Fruit fly (Drosophila melanogaster) whole organism, embryonic: Measurements from ENCODE around the gene CG10365.

Source experiments
- Bgb ChIP-seq: fragments of 200-800 bp; sonication (Bioruptor generic); IDR thresholded peaks from 2 replicates; pipeline ENCODE4 v1.3.6; 2022; ENCODE audit warnings: missing biosample characterization, missing genetic modification characterization; ENCODE audit not compliant: partially characterized antibody
- CG11093 ChIP-seq: fragments of 200-800 bp; sonication (Bioruptor generic); IDR thresholded peaks from 3 replicates; pipeline ENCODE4 v1.3.6; 2022; ENCODE audit warnings: missing biosample characterization, missing genetic modification characterization
- CG11456 ChIP-seq: fragments of 200-800 bp; sonication (Bioruptor generic); IDR thresholded peaks from 3 replicates; pipeline ENCODE4 v1.3.6; 2022; ENCODE audit warnings: missing biosample characterization, missing genetic modification characterization
- CG12155 ChIP-seq: fragments of 200-800 bp; sonication (Bioruptor generic); optimal IDR thresholded peaks from 3 replicates; lab custom pipeline; 2016; ENCODE audit warnings: missing biosample characterization, missing genetic modification characterization
- CG1233 ChIP-seq: fragments of 200-800 bp; sonication (Bioruptor generic); optimal IDR thresholded peaks from 4 replicates; lab custom pipeline; 2018; ENCODE audit warnings: missing biosample characterization, mild to moderate bottlenecking, missing genetic modification characterization
- CG14860 ChIP-seq: fragments of 200-800 bp; sonication (Bioruptor generic); IDR thresholded peaks from 3 replicates; pipeline ENCODE4 v1.3.6; 2022; ENCODE audit warnings: missing biosample characterization, missing genetic modification characterization; ENCODE audit not compliant: partially characterized antibody
- CG1529 ChIP-seq: fragments of 200-800 bp; sonication (Bioruptor generic); optimal IDR thresholded peaks from 3 replicates; lab custom pipeline; 2018; ENCODE audit warnings: missing biosample characterization, missing genetic modification characterization
- CG1647 ChIP-seq: fragments of 200-800 bp; sonication (Bioruptor generic); optimal IDR thresholded peaks from 3 replicates; lab custom pipeline; 2016; ENCODE audit warnings: missing biosample characterization, missing genetic modification characterization
- CG17802 ChIP-seq: fragments of 200-800 bp; sonication (Bioruptor generic); optimal IDR thresholded peaks from 2 replicates; lab custom pipeline; 2018; ENCODE audit warnings: missing biosample characterization, mild to moderate bottlenecking, missing genetic modification characterization, moderate library complexity
- CG2129 ChIP-seq: fragments of 200-800 bp; sonication (Bioruptor generic); IDR thresholded peaks from 2 replicates; pipeline ENCODE4 v1.3.6; 2022; ENCODE audit warnings: missing biosample characterization, missing genetic modification characterization; ENCODE audit not compliant: partially characterized antibody
- CG2889 ChIP-seq: fragments of 200-800 bp; sonication (Bioruptor generic); IDR thresholded peaks from 3 replicates; pipeline ENCODE4 v1.3.6; 2022; ENCODE audit warnings: missing biosample characterization, missing genetic modification characterization
- CG33557 ChIP-seq: fragments of 200-800 bp; sonication (Bioruptor generic); optimal IDR thresholded peaks from 2 replicates; lab custom pipeline; 2019; ENCODE audit warnings: missing biosample characterization, mild to moderate bottlenecking, missing genetic modification characterization, moderate library complexity
- CG8478 ChIP-seq: fragments of >200 bp; optimal IDR thresholded peaks from 2 replicates; lab custom pipeline; 2018
- CG8944 ChIP-seq: fragments of 200-800 bp; sonication (Bioruptor generic); optimal IDR thresholded peaks from 3 replicates; lab custom pipeline; 2016; ENCODE audit warnings: missing biosample characterization, missing genetic modification characterization
- Deaf1 ChIP-seq: fragments of 200-800 bp; optimal IDR thresholded peaks from 3 replicates; lab custom pipeline; 2019; ENCODE audit warnings: missing biosample characterization, mild to moderate bottlenecking, missing genetic modification characterization, moderate library complexity
- Dfd ChIP-seq, 2 experiments: fragments of >200 bp; optimal IDR thresholded peaks; 2 replicates each; lab custom pipeline; 2017; ENCODE audit warnings: missing biosample characterization in 2 of 2, missing genetic modification characterization in 2 of 2
- Dip2 ChIP-seq: fragments of 200-800 bp; sonication (Bioruptor generic); IDR thresholded peaks from 2 replicates; pipeline ENCODE4 v1.3.6; 2022; ENCODE audit warnings: missing biosample characterization, missing genetic modification characterization
- Dp ChIP-seq: fragments of 200-800 bp; sonication (Bioruptor generic); optimal IDR thresholded peaks from 2 replicates; lab custom pipeline; 2018; ENCODE audit warnings: missing biosample characterization, mild to moderate bottlenecking, missing genetic modification characterization, moderate library complexity
- Fer3 ChIP-seq: fragments of 200-800 bp; sonication (Bioruptor generic); optimal IDR thresholded peaks from 2 replicates; lab custom pipeline; 2018; ENCODE audit warnings: missing biosample characterization, mild to moderate bottlenecking, missing genetic modification characterization, moderate library complexity
- H15 ChIP-seq: fragments of 200-800 bp; sonication (Bioruptor generic); IDR thresholded peaks from 3 replicates; pipeline ENCODE4 v1.3.6; 2022; ENCODE audit warnings: missing biosample characterization, missing genetic modification characterization
- Hr3 ChIP-seq: fragments of 200-800 bp; sonication (Bioruptor generic); optimal IDR thresholded peaks from 3 replicates; lab custom pipeline; 2016; ENCODE audit warnings: missing biosample characterization, missing genetic modification characterization
- Hr51 ChIP-seq, 2 experiments: fragments of 200-800 bp; sonication (Bioruptor generic); optimal IDR thresholded peaks; 2 replicates in 1 of 2; 3 replicates in 1 of 2; lab custom pipeline; 2016 to 2018; ENCODE audit warnings: missing biosample characterization in 2 of 2, missing genetic modification characterization in 2 of 2, mild to moderate bottlenecking in 1 of 2, moderate library complexity in 1 of 2
- Lim3 ChIP-seq: fragments of 200-800 bp; sonication (Bioruptor generic); IDR thresholded peaks from 2 replicates; pipeline ENCODE4 v1.3.6; 2022; ENCODE audit warnings: missing biosample characterization, missing genetic modification characterization
- Med ChIP-seq: fragments of 200-800 bp; sonication (Bioruptor generic); peaks from one replicate; lab custom pipeline; 2016; ENCODE audit warnings: missing biosample characterization, missing genetic modification characterization, mild to moderate bottlenecking, inconsistent platforms, moderate library complexity
- Side ChIP-seq: fragments of 200-800 bp; sonication (Bioruptor generic); optimal IDR thresholded peaks from 2 replicates; lab custom pipeline; 2016; ENCODE audit warnings: missing biosample characterization, missing genetic modification characterization
- abd-A ChIP-seq: fragments of 200-800 bp; sonication (Bioruptor generic); optimal IDR thresholded peaks from 3 replicates; lab custom pipeline; 2019; ENCODE audit warnings: missing biosample characterization, mild to moderate bottlenecking, missing genetic modification characterization, moderate library complexity
- aop ChIP-seq: fragments of 200-800 bp; sonication (Bioruptor generic); IDR thresholded peaks from 2 replicates; pipeline ENCODE4 v1.3.6; 2022; ENCODE audit warnings: missing biosample characterization, missing genetic modification characterization
- bigmax ChIP-seq: fragments of 200-800 bp; sonication (Bioruptor generic); optimal IDR thresholded peaks from 2 replicates; lab custom pipeline; 2018; ENCODE audit warnings: missing biosample characterization, mild to moderate bottlenecking, missing genetic modification characterization
- cato ChIP-seq: fragments of 200-800 bp; sonication (Bioruptor generic); optimal IDR thresholded peaks from 2 replicates; lab custom pipeline; 2016; ENCODE audit warnings: missing biosample characterization, missing genetic modification characterization, borderline replicate concordance
- cwo ChIP-seq: fragments of 200-800 bp; sonication (Bioruptor generic); optimal IDR thresholded peaks from 3 replicates; lab custom pipeline; 2017; ENCODE audit warnings: missing biosample characterization, missing genetic modification characterization, mild to moderate bottlenecking, moderate library complexity, missing genetic modification reagents
- fd96Cb ChIP-seq: fragments of 200-800 bp; sonication (Bioruptor generic); optimal IDR thresholded peaks from 2 replicates; lab custom pipeline; 2018; ENCODE audit warnings: missing biosample characterization, mild to moderate bottlenecking, missing genetic modification characterization, moderate library complexity
- gcm2 ChIP-seq: fragments of 200-800 bp; sonication (Bioruptor generic); optimal IDR thresholded peaks from 2 replicates; lab custom pipeline; 2016; ENCODE audit warnings: missing biosample characterization, missing genetic modification characterization
- gfzf ChIP-seq: fragments of 200-800 bp; sonication (Bioruptor generic); optimal IDR thresholded peaks from 2 replicates; lab custom pipeline; 2016; ENCODE audit warnings: missing biosample characterization, mild to moderate bottlenecking, missing genetic modification characterization, moderate library complexity
- hb ChIP-seq: fragments of 200-800 bp; sonication (Bioruptor generic); IDR thresholded peaks from 3 replicates; pipeline ENCODE4 v1.3.6; 2022; ENCODE audit warnings: missing biosample characterization, missing genetic modification characterization; ENCODE audit not compliant: partially characterized antibody
- hbn ChIP-seq: fragments of 200-800 bp; sonication (Bioruptor generic); IDR thresholded peaks from 2 replicates; pipeline ENCODE4 v1.3.6; 2022; ENCODE audit warnings: missing biosample characterization, missing genetic modification characterization; ENCODE audit not compliant: partially characterized antibody
- ind ChIP-seq: fragments of 200-800 bp; sonication (Bioruptor generic); optimal IDR thresholded peaks from 3 replicates; lab custom pipeline; 2016; ENCODE audit warnings: missing biosample characterization, missing genetic modification characterization
- lilli ChIP-seq: fragments of 200-800 bp; sonication (Bioruptor generic); optimal IDR thresholded peaks from 3 replicates; lab custom pipeline; 2016; ENCODE audit warnings: missing biosample characterization, missing genetic modification characterization
- mam ChIP-seq: fragments of 200-800 bp; sonication (Bioruptor generic); optimal IDR thresholded peaks from 3 replicates; lab custom pipeline; 2016; ENCODE audit warnings: missing biosample characterization, missing genetic modification characterization
- pb ChIP-seq: fragments of 200-800 bp; sonication (Bioruptor generic); optimal IDR thresholded peaks from 3 replicates; lab custom pipeline; 2016; ENCODE audit warnings: missing biosample characterization, missing genetic modification characterization
- psq ChIP-seq: fragments of 200-800 bp; sonication (Bioruptor generic); optimal IDR thresholded peaks from 2 replicates; lab custom pipeline; 2017; ENCODE audit warnings: missing biosample characterization, missing genetic modification characterization
- pzg ChIP-seq: fragments of 200-800 bp; sonication (Bioruptor generic); optimal IDR thresholded peaks from 3 replicates; lab custom pipeline; 2018; ENCODE audit warnings: missing biosample characterization, mild to moderate bottlenecking, missing genetic modification characterization, moderate library complexity
- run ChIP-seq: fragments of 200-800 bp; sonication (Bioruptor generic); optimal IDR thresholded peaks from 3 replicates; lab custom pipeline; 2018; ENCODE audit warnings: missing biosample characterization, mild to moderate bottlenecking, missing genetic modification characterization
- slp2 ChIP-seq: fragments of 200-800 bp; sonication (Bioruptor generic); optimal IDR thresholded peaks from 2 replicates; lab custom pipeline; 2016; ENCODE audit warnings: missing biosample characterization, missing genetic modification characterization
- so ChIP-seq: fragments of 200-800 bp; sonication (Bioruptor generic); IDR thresholded peaks from 3 replicates; pipeline ENCODE4 v1.3.6; 2022; ENCODE audit warnings: missing biosample characterization, missing genetic modification characterization
- sob ChIP-seq: fragments of 200-800 bp; sonication (Bioruptor generic); IDR thresholded peaks from 2 replicates; pipeline ENCODE4 v1.3.6; 2022; ENCODE audit warnings: missing biosample characterization, missing genetic modification characterization
- sqz ChIP-seq: fragments of 200-800 bp; sonication (Bioruptor generic); optimal IDR thresholded peaks from 3 replicates; lab custom pipeline; 2018; ENCODE audit warnings: missing biosample characterization, mild to moderate bottlenecking, missing genetic modification characterization
- tna ChIP-seq: fragments of 200-800 bp; sonication (Bioruptor generic); IDR thresholded peaks from 2 replicates; pipeline ENCODE4 v1.3.6; 2022; ENCODE audit warnings: missing biosample characterization, missing genetic modification characterization; ENCODE audit not compliant: partially characterized antibody
- z ChIP-seq: fragments of 200-800 bp; sonication (Bioruptor generic); IDR thresholded peaks from 3 replicates; pipeline ENCODE4 v1.3.6; 2022; ENCODE audit warnings: missing biosample characterization, missing genetic modification characterization
- zfh2 ChIP-seq: fragments of 200-800 bp; sonication (Bioruptor generic); optimal IDR thresholded peaks from 2 replicates; lab custom pipeline; 2016; ENCODE audit warnings: missing biosample characterization, missing genetic modification characterization

CG10365 gene

DNA sequence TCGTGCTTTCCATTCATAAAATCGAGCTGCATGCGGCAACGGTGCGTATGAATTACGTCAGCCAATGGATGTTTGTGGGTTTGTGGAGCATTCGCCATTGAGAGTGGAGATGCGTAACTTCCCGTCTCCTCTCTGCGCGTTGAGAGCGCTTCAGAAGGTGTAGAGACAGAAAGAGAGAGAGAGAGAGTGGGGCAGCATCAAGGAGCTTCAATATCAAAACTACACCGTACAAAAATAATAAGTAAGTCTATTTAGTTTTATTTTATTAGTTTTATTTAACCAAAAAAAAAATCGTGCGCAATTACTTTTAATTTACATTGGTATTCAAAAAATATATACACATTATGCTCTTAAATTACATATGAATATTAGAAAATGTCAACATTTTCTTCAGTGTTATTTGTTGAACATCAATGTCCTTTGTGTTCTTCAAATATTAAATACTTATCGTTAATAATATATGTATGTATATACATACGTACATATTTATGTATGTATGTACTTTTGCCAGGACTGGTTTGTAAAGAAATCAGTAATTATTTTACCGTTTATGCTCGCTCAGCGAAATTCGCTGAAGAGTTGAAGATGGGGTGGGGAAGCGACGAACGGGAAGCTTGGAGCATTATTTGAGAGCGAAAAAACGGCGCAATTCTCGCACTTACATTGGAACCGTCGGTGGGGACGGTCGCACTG, at the start of gene CG10365 (continued):
- TF ChIP-seq z (GFP tag; lab: Robert Waterston, UW) (0 out of 3 replicates have a peak, but pooled peaks have one; percentile 29), fd96Cb (tag; lab: Kevin White, UChicago) (peak; percentile 86), CG17802 (no peak), Med (GFP tag; lab: Kevin White, UChicago) (peak; percentile 76), so (peak; percentile 79), CG1529 (peak; percentile 17), CG8944 (GFP tag; lab: Kevin White, UChicago) (no peak), Side (GFP tag; lab: Kevin White, UChicago) (no peak), aop (GFP tag; lab: Robert Waterston, UW) (no peak), Bgb (GFP tag; lab: Robert Waterston, UW) (no peak), Deaf1 (tag; lab: Kevin White, UChicago) (peak; percentile 40), lilli (peak; percentile 52), Dfd (GFP tag; optimal IDR thresholded peaks at IDR 0.05; lab: Kevin White, UChicago) (no peak), tna (no peak; the same call in 1 of the 2 replicates), H15 (peak; percentile 67), sqz (GFP tag; lab: Kevin White, UChicago) (peak; percentile 52), mam (GFP tag; lab: Kevin White, UChicago) (no peak), pzg (GFP tag; lab: Kevin White, UChicago) (no peak), cwo (GFP tag; lab: Kevin White, UChicago) (peak; percentile 90), gcm2 (no peak), bigmax (GFP tag; lab: Kevin White, UChicago) (no peak), abd-A (tag; lab: Kevin White, UChicago) (peak; percentile 68), CG8478 (lab: Kevin White, UChicago) (no peak), Hr3 (GFP tag; lab: Kevin White, UChicago) (peak; percentile 84), Dip2 (no peak), zfh2 (GFP tag; lab: Kevin White, UChicago) (no peak), CG1233 (GFP tag; lab: Kevin White, UChicago) (peak; percentile 75), Fer3 (tag; lab: Kevin White, UChicago) (peak; percentile 92), CG11093 (peak; percentile 69; the same call in 2 of the 3 replicates), hb (GFP tag; lab: Robert Waterston, UW) (no peak), CG14860 (GFP tag; lab: Robert Waterston, UW) (no peak), run (tag; lab: Kevin White, UChicago) (peak; percentile 79), slp2 (GFP tag; lab: Kevin White, UChicago) (no peak), Dp (GFP tag; lab: Kevin White, UChicago) (no peak), cato (GFP tag; lab: Kevin White, UChicago) (peak; percentile 23), CG2129 (GFP tag; lab: Robert Waterston, UW) (no peak), CG33557 (no peak), CG12155 (GFP tag; lab: Kevin White, UChicago) (peak; percentile 76), gfzf (GFP tag; lab: Kevin White, UChicago) (no peak), CG11456 (GFP tag; lab: Robert Waterston, UW) (peak; percentile 72), psq (GFP tag; lab: Kevin White, UChicago) (peak; percentile 52), pb (no peak), ind (GFP tag; lab: Kevin White, UChicago) (peak; percentile 81), CG1647 (GFP tag; lab: Kevin White, UChicago) (no peak), Hr51 (GFP tag; optimal IDR thresholded peaks at IDR 0.05; lab: Kevin White, UChicago) (peak in 1 of 2 experiments; percentile 97), CG2889 (GFP tag; lab: Robert Waterston, UW) (0 out of 3 replicates have a peak, but pooled peaks have one; percentile 28), Lim3 (GFP tag; lab: Robert Waterston, UW) (no peak), sob (peak; percentile 80), hbn (no peak)
